Worm (Caenorhabditis elegans): ENCODE measurements around the gene C29F7.3.

C29F7.3 gene

DNA sequence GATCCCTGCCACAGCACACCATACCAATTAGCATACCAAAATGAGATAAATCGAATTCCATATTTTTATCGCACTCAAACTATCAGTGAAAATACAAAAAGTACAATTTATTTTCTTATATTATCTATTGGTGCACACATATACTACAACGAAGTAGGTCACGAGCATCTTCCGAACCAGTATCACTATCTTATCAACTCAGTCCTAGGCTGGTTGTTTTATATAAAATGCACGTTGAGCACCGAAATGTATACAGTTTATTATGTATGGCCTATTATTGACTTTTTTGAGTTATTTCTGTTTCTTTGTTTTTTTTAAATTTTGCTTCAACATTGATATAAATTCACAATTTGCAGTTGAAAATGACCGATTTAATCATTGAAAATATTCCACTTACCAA, 4.0 kb downstream of the C29F7.3 start, which contains the start of gene C29F7.2:
Gene C29F7.2 (plus strand): TSS at position 357 of the 400 bp plus-strand sequence.
- TF ChIP-seq nhr-67 (tag; optimal IDR thresholded peaks at IDR 0.05) (no peak), pqm-1 (tag; optimal IDR thresholded peaks at IDR 0.05) (peak; percentile 95), egl-27 (tag; optimal IDR thresholded peaks at IDR 0.05) (no peak), nhr-76 (tag; optimal IDR thresholded peaks at IDR 0.05) (no peak), nhr-77 (tag; optimal IDR thresholded peaks at IDR 0.05) (no peak), unc-39 (tag; optimal IDR thresholded peaks at IDR 0.05) (no peak), nhr-12 (tag; optimal IDR thresholded peaks at IDR 0.05) (no peak), lsy-12 (tag; optimal IDR thresholded peaks at IDR 0.05) (no peak), fkh-10 (GFP tag; optimal IDR thresholded peaks at IDR 0.05) (no peak), fos-1 (tag; optimal IDR thresholded peaks at IDR 0.05) (no peak), sea-2 (GFP tag; optimal IDR thresholded peaks at IDR 0.05) (no peak), mdl-1 (tag; optimal IDR thresholded peaks at IDR 0.05) (no peak), nhr-23 (tag; optimal IDR thresholded peaks at IDR 0.05) (no peak), unc-62 (GFP tag; optimal IDR thresholded peaks at IDR 0.05) (no peak), skn-1 (tag; optimal IDR thresholded peaks at IDR 0.05) (no peak), mml-1 (tag; optimal IDR thresholded peaks at IDR 0.05) (no peak), elt-2 (tag; optimal IDR thresholded peaks at IDR 0.05) (peak; percentile 94), nhr-237 (tag; optimal IDR thresholded peaks at IDR 0.05) (no peak), R02D3.7 (tag; optimal IDR thresholded peaks at IDR 0.05) (no peak), pha-4 (tag; optimal IDR thresholded peaks at IDR 0.05) (peak; percentile 64), ceh-82 (tag; optimal IDR thresholded peaks at IDR 0.05) (no peak), lin-15B (tag; optimal IDR thresholded peaks at IDR 0.05) (no peak), nhr-25 (tag; optimal IDR thresholded peaks at IDR 0.05) (no peak), lin-39 (tag; optimal IDR thresholded peaks at IDR 0.05) (no peak), jun-1 (tag; optimal IDR thresholded peaks at IDR 0.05) (peak; percentile 31), ztf-11 (tag; optimal IDR thresholded peaks at IDR 0.05) (no peak), ceh-9 (tag; optimal IDR thresholded peaks at IDR 0.05) (no peak), fkh-2 (tag; optimal IDR thresholded peaks at IDR 0.05) (no peak), nhr-28 (tag; optimal IDR thresholded peaks at IDR 0.05) (no peak)

DNA sequence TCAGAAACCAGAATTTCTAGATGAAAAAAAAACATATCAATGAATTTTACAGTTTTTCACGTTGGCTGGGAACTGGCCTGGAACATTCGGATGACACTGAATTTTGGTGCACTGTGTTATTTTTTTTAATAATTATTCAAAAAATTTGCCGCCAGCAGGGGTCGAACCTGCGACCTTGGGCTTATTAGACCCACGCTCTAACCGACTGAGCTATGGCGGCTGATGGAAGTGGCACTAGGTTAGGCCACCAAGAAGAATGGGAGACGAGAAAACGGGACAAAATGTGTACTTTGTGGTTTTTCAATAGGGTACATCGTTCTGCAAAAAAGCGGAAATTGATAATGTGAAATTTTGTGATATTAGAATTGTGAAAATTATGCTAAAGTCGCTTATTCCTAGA, 4.8 kb downstream of the C29F7.3 start:
- TF ChIP-seq skn-1 (tag; optimal IDR thresholded peaks at IDR 0.05) (no peak), fos-1 (tag; optimal IDR thresholded peaks at IDR 0.05) (no peak), nhr-28 (tag; optimal IDR thresholded peaks at IDR 0.05) (no peak), nfya-1 (tag; optimal IDR thresholded peaks at IDR 0.05; ENCODE audit: insufficient read depth) (no peak), hmg-11 (tag; optimal IDR thresholded peaks at IDR 0.05) (peak; percentile 67), pqm-1 (tag; optimal IDR thresholded peaks at IDR 0.05) (peak; percentile 41), nhr-11 (tag; optimal IDR thresholded peaks at IDR 0.05) (no peak), nhr-76 (tag; optimal IDR thresholded peaks at IDR 0.05) (no peak), lin-39 (tag; optimal IDR thresholded peaks at IDR 0.05) (peak; percentile 41), elt-2 (tag; optimal IDR thresholded peaks at IDR 0.05) (peak; percentile 43), nhr-12 (tag; optimal IDR thresholded peaks at IDR 0.05) (no peak), lin-15B (tag; optimal IDR thresholded peaks at IDR 0.05) (no peak), ceh-82 (tag; optimal IDR thresholded peaks at IDR 0.05) (no peak), pha-4 (tag; optimal IDR thresholded peaks at IDR 0.05) (peak; percentile 69), nhr-23 (tag; optimal IDR thresholded peaks at IDR 0.05) (peak; percentile 6), ztf-4 (tag; optimal IDR thresholded peaks at IDR 0.05) (no peak)

DNA sequence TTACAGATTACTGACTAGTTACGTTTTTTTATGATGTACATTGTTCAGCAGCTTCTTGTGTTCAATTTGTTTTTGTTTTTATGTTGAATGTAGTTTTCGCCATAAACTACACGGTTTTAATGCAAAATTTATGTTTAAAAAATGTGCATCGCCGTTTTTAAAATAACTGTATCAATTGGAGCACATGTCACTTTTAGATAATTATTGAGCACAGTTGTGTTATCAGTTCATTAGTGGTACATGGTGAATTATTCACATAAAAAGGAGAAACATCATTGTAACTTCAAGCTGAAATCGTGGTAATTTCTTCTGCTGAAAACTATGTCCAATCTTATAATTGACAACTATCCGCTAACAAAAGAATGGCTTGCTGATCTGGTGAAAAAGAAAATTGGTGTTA, 7.4 kb downstream of the C29F7.3 start:
- TF ChIP-seq ztf-4 (tag; optimal IDR thresholded peaks at IDR 0.05) (no peak), elt-2 (tag; optimal IDR thresholded peaks at IDR 0.05) (peak; percentile 70), nfya-1 (tag; optimal IDR thresholded peaks at IDR 0.05; ENCODE audit: insufficient read depth) (no peak), eor-1 (tag; optimal IDR thresholded peaks at IDR 0.05) (no peak), nhr-43 (tag; optimal IDR thresholded peaks at IDR 0.05; ENCODE audit: poor library complexity, severe bottlenecking) (no peak), snpc-4 (tag; optimal IDR thresholded peaks at IDR 0.05) (no peak)

DNA sequence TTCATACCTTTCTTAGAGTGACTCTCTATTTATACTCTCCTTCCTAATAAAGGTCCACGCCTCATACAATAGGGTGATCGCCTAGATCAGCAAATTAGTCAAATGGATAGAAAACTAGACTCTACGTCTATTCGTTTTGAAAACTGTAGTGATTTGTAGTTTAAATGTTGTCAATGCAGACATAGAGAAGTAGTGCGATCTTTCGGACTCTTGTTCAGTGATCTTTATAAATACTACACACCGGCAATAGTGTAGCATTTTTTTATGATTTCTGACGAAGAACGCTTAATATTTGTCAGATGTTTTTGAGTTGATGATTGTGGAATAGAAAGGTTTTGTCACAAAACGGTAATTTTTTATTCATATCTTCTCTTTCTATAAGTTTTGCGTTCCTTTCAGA, 8.4 kb downstream of the C29F7.3 start:
- TF ChIP-seq aly-2 (tag; optimal IDR thresholded peaks at IDR 0.05) = no peak
- peak; percentile 4 for TF ChIP-seq elt-2 (tag; optimal IDR thresholded peaks at IDR 0.05)

Data from whole organism, L3 larva.